Worm (Caenorhabditis elegans) whole organism, L3 larva: ENCODE data around the gene ZK688.10.

Source experiments
- aly-2 ChIP-seq: fragments of 150-350 bp; optimal IDR thresholded peaks from 2 replicates; lab custom pipeline; 2014; ENCODE audit warnings: missing biosample characterization, missing genetic modification characterization
- ama-1 ChIP-seq: fragments of 150-350 bp; optimal IDR thresholded peaks from 2 replicates; lab custom pipeline; 2018
- ceh-82 ChIP-seq: fragments of 150-350 bp; optimal IDR thresholded peaks from 2 replicates; lab custom pipeline; 2014; ENCODE audit warnings: missing biosample characterization, missing genetic modification characterization
- fkh-2 ChIP-seq: fragments of 150-350 bp; optimal IDR thresholded peaks from 2 replicates; lab custom pipeline; 2014; ENCODE audit warnings: missing biosample characterization, missing genetic modification reagents, missing genetic modification characterization
- fos-1 ChIP-seq: fragments of 150-350 bp; optimal IDR thresholded peaks from 2 replicates; lab custom pipeline; 2014; ENCODE audit warnings: missing biosample characterization, missing genetic modification characterization
- jun-1 ChIP-seq: fragments of 150-350 bp; optimal IDR thresholded peaks from 2 replicates; lab custom pipeline; 2014; ENCODE audit warnings: missing biosample characterization, missing genetic modification reagents, missing genetic modification characterization
- mdl-1 ChIP-seq: fragments of 150-350 bp; optimal IDR thresholded peaks from 2 replicates; lab custom pipeline; 2014; ENCODE audit warnings: missing biosample characterization, missing genetic modification characterization
- nhr-28 ChIP-seq: fragments of 150-350 bp; optimal IDR thresholded peaks from 2 replicates; lab custom pipeline; 2014; ENCODE audit warnings: missing biosample characterization, missing genetic modification characterization
- nhr-77 ChIP-seq: fragments of 150-350 bp; optimal IDR thresholded peaks from 2 replicates; lab custom pipeline; 2014; ENCODE audit warnings: missing biosample characterization, missing genetic modification characterization
- pha-4 ChIP-seq: fragments of 150-350 bp; optimal IDR thresholded peaks from 2 replicates; lab custom pipeline; 2014; ENCODE audit warnings: missing biosample characterization, missing genetic modification reagents, missing genetic modification characterization
- unc-62 ChIP-seq: fragments of 150-350 bp; sonication (generic microtip); optimal IDR thresholded peaks from 4 replicates; lab custom pipeline; 2014; ENCODE audit warnings: missing biosample characterization, missing genetic modification reagents, missing genetic modification characterization

- TF ChIP-seq aly-2 (tag; lab: Kevin White, UChicago): no peak
- TF ChIP-seq ama-1 (lab: Kevin White, UChicago): no peak
- no peak for TF ChIP-seq fkh-2 (tag; lab: Kevin White, UChicago)
- TF ChIP-seq ceh-82 (tag; lab: Kevin White, UChicago): no peak
- TF ChIP-seq pha-4 (tag; lab: Kevin White, UChicago): no peak
- TF ChIP-seq mdl-1: no peak
- no peak for TF ChIP-seq nhr-77 (tag; lab: Kevin White, UChicago)
- no peak for TF ChIP-seq unc-62
- no peak for TF ChIP-seq nhr-28
- TF ChIP-seq jun-1 (tag; lab: Kevin White, UChicago): no peak
- TF ChIP-seq fos-1 (tag; lab: Kevin White, UChicago): no peak
Observed at ce11 chrIII:7884863-7885262, 12.0 kb downstream of the ZK688.10 start, which contains the start of gene ZK688.11.
